Fruit fly (Drosophila melanogaster) whole organism, embryonic: ENCODE measurements around the gene IntS6.

Experiments used
- Ada2b ChIP-seq: fragments of 200-800 bp; sonication (Bioruptor generic); IDR thresholded peaks from 2 replicates; pipeline ENCODE4 v1.3.6; 2022; ENCODE audit warnings: missing biosample characterization, missing genetic modification characterization
- BEAF-32 ChIP-seq: fragments of 200-800 bp; sonication (Bioruptor generic); optimal IDR thresholded peaks from 3 replicates; lab custom pipeline; 2017; ENCODE audit warnings: missing biosample characterization, missing genetic modification characterization, mild to moderate bottlenecking, moderate library complexity, missing genetic modification reagents
- BtbVII ChIP-seq: fragments of 200-800 bp; sonication (Bioruptor generic); optimal IDR thresholded peaks from 3 replicates; lab custom pipeline; 2017; ENCODE audit warnings: missing biosample characterization, mild to moderate bottlenecking, missing genetic modification characterization
- CG10565 ChIP-seq: fragments of 200-800 bp; sonication (Bioruptor generic); optimal IDR thresholded peaks from 3 replicates; lab custom pipeline; 2016; ENCODE audit warnings: missing biosample characterization, mild to moderate bottlenecking, missing genetic modification characterization
- CG10654 ChIP-seq: fragments of 200-800 bp; sonication (Bioruptor generic); optimal IDR thresholded peaks from 2 replicates; lab custom pipeline; 2016; ENCODE audit warnings: missing biosample characterization, missing genetic modification characterization
- CG12155 ChIP-seq: fragments of 200-800 bp; sonication (Bioruptor generic); optimal IDR thresholded peaks from 3 replicates; lab custom pipeline; 2016; ENCODE audit warnings: missing biosample characterization, missing genetic modification characterization
- CG13424 ChIP-seq: fragments of 200-800 bp; sonication (Bioruptor generic); optimal IDR thresholded peaks from 2 replicates; lab custom pipeline; 2019; ENCODE audit warnings: missing biosample characterization, mild to moderate bottlenecking, missing genetic modification characterization, moderate library complexity
- CG14860 ChIP-seq: fragments of 200-800 bp; sonication (Bioruptor generic); IDR thresholded peaks from 3 replicates; pipeline ENCODE4 v1.3.6; 2022; ENCODE audit warnings: missing biosample characterization, missing genetic modification characterization; ENCODE audit not compliant: partially characterized antibody
- CG15269 ChIP-seq: fragments of 200-800 bp; sonication (Bioruptor generic); optimal IDR thresholded peaks from 2 replicates; lab custom pipeline; 2018; ENCODE audit warnings: missing biosample characterization, mild to moderate bottlenecking, missing genetic modification characterization, moderate library complexity
- CG15514 ChIP-seq: fragments of 200-800 bp; sonication (Bioruptor generic); optimal IDR thresholded peaks from 3 replicates; lab custom pipeline; 2017; ENCODE audit warnings: missing biosample characterization, missing genetic modification characterization, mild to moderate bottlenecking, moderate library complexity, missing genetic modification reagents
- CG16813 ChIP-seq: fragments of 200-800 bp; sonication (Bioruptor generic); IDR thresholded peaks from 3 replicates; pipeline ENCODE4 v1.3.6; 2022; ENCODE audit warnings: missing biosample characterization, missing genetic modification characterization; ENCODE audit not compliant: partially characterized antibody
- CG2129 ChIP-seq: fragments of 200-800 bp; sonication (Bioruptor generic); IDR thresholded peaks from 2 replicates; pipeline ENCODE4 v1.3.6; 2022; ENCODE audit warnings: missing biosample characterization, missing genetic modification characterization; ENCODE audit not compliant: partially characterized antibody
- CG2875 ChIP-seq: fragments of 200-800 bp; sonication (Bioruptor generic); optimal IDR thresholded peaks from 2 replicates; lab custom pipeline; 2017; ENCODE audit warnings: missing biosample characterization, mild to moderate bottlenecking, missing genetic modification characterization, missing genetic modification reagents
- CG30020 ChIP-seq: fragments of 200-800 bp; optimal IDR thresholded peaks from 2 replicates; lab custom pipeline; 2019; ENCODE audit warnings: missing biosample characterization, mild to moderate bottlenecking, missing genetic modification characterization, moderate library complexity
- CG31388 ChIP-seq: fragments of 200-800 bp; sonication (Bioruptor generic); optimal IDR thresholded peaks from 2 replicates; lab custom pipeline; 2016; ENCODE audit warnings: missing biosample characterization, missing genetic modification characterization
- CG31441 ChIP-seq: fragments of 200-800 bp; sonication (Bioruptor generic); IDR thresholded peaks from 2 replicates; pipeline ENCODE4 v1.3.6; 2022; ENCODE audit warnings: missing biosample characterization, missing genetic modification characterization
- CG33213 ChIP-seq: fragments of 200-800 bp; sonication (Bioruptor generic); optimal IDR thresholded peaks from 3 replicates; lab custom pipeline; 2016; ENCODE audit warnings: missing biosample characterization, missing genetic modification characterization
- CG42726 ChIP-seq: fragments of 200-800 bp; sonication (Bioruptor generic); IDR thresholded peaks from 2 replicates; pipeline ENCODE4 v1.3.6; 2022; ENCODE audit warnings: missing biosample characterization, missing genetic modification characterization; ENCODE audit not compliant: partially characterized antibody
- CG4617 ChIP-seq: fragments of 200-800 bp; sonication (Bioruptor generic); optimal IDR thresholded peaks from 3 replicates; lab custom pipeline; 2016; ENCODE audit warnings: missing biosample characterization, missing genetic modification characterization, borderline replicate concordance
- Doc2 ChIP-seq: fragments of 200-800 bp; sonication (Bioruptor generic); IDR thresholded peaks from 2 replicates; pipeline ENCODE4 v1.3.6; 2022; ENCODE audit warnings: missing biosample characterization, missing genetic modification characterization
- Doc3 ChIP-seq: fragments of 200-800 bp; sonication (Bioruptor generic); IDR thresholded peaks from 3 replicates; pipeline ENCODE4 v1.3.6; 2022; ENCODE audit warnings: missing biosample characterization, missing genetic modification characterization; ENCODE audit not compliant: partially characterized antibody
- Drgx ChIP-seq: fragments of 200-800 bp; sonication (Bioruptor generic); IDR thresholded peaks from 2 replicates; pipeline ENCODE4 v1.3.6; 2022; ENCODE audit warnings: missing biosample characterization, missing genetic modification characterization
- ERR ChIP-seq: fragments of 200-800 bp; sonication (Bioruptor generic); optimal IDR thresholded peaks from 2 replicates; lab custom pipeline; 2016; ENCODE audit warnings: missing biosample characterization, missing genetic modification characterization
- H2.0 ChIP-seq: fragments of 200-800 bp; sonication (Bioruptor generic); IDR thresholded peaks from 2 replicates; pipeline ENCODE4 v1.3.6; 2022; ENCODE audit warnings: missing biosample characterization, missing genetic modification characterization
- HLH3B ChIP-seq: fragments of 200-800 bp; sonication (Bioruptor generic); IDR thresholded peaks from 2 replicates; pipeline ENCODE4 v1.3.6; 2022; ENCODE audit warnings: missing biosample characterization, missing genetic modification characterization
- Hr39 ChIP-seq: fragments of >200 bp; optimal IDR thresholded peaks from 2 replicates; lab custom pipeline; 2017
- Hsf ChIP-seq: fragments of 200-800 bp; sonication (Bioruptor generic); optimal IDR thresholded peaks from 3 replicates; lab custom pipeline; 2016; ENCODE audit warnings: missing biosample characterization, missing genetic modification characterization
- NC2α ChIP-seq: fragments of 200-800 bp; sonication (Bioruptor generic); optimal IDR thresholded peaks from 2 replicates; lab custom pipeline; 2016; ENCODE audit warnings: missing biosample characterization, missing genetic modification characterization
- Opbp ChIP-seq: fragments of 200-800 bp; sonication (Bioruptor generic); IDR thresholded peaks from 3 replicates; pipeline ENCODE4 v1.3.6; 2022; ENCODE audit warnings: missing biosample characterization, missing genetic modification characterization; ENCODE audit not compliant: partially characterized antibody
- Scr ChIP-seq: fragments of 200-800 bp; sonication (Bioruptor generic); IDR thresholded peaks from 2 replicates; pipeline ENCODE4 v1.3.6; 2022; ENCODE audit warnings: missing biosample characterization, missing genetic modification characterization; ENCODE audit not compliant: partially characterized antibody
- Sox100B ChIP-seq: fragments of 200-800 bp; sonication (Bioruptor generic); optimal IDR thresholded peaks from 3 replicates; lab custom pipeline; 2018; ENCODE audit warnings: missing biosample characterization, mild to moderate bottlenecking, missing genetic modification characterization
- Xbp1 ChIP-seq: fragments of 200-800 bp; sonication (Bioruptor generic); optimal IDR thresholded peaks from 3 replicates; lab custom pipeline; 2016; ENCODE audit warnings: missing biosample characterization, mild to moderate bottlenecking, missing genetic modification characterization
- ap ChIP-seq: fragments of 200-800 bp; sonication (Bioruptor generic); IDR thresholded peaks from 2 replicates; pipeline ENCODE4 v1.3.6; 2022; ENCODE audit warnings: missing biosample characterization, missing genetic modification characterization
- ara ChIP-seq: fragments of 200-800 bp; sonication (Bioruptor generic); IDR thresholded peaks from 2 replicates; pipeline ENCODE4 v1.3.6; 2022; ENCODE audit warnings: missing biosample characterization, missing genetic modification characterization
- bcd ChIP-seq: fragments of 200-800 bp; sonication (Bioruptor generic); optimal IDR thresholded peaks from 2 replicates; lab custom pipeline; 2017; ENCODE audit warnings: missing biosample characterization, mild to moderate bottlenecking, missing genetic modification characterization
- br ChIP-seq: fragments of >200 bp; optimal IDR thresholded peaks from 2 replicates; lab custom pipeline; 2017
- dm ChIP-seq: fragments of 200-800 bp; sonication (Bioruptor generic); optimal IDR thresholded peaks from 3 replicates; lab custom pipeline; 2016; ENCODE audit warnings: missing biosample characterization, missing genetic modification characterization
- ewg ChIP-seq: fragments of 200-800 bp; sonication (Bioruptor generic); optimal IDR thresholded peaks from 3 replicates; lab custom pipeline; 2017; ENCODE audit warnings: mild to moderate bottlenecking, missing biosample characterization, missing genetic modification reagents, missing genetic modification characterization
- gro ChIP-seq: fragments of 200-800 bp; sonication (Bioruptor generic); optimal IDR thresholded peaks from 2 replicates; lab custom pipeline; 2016; ENCODE audit warnings: missing biosample characterization, missing genetic modification characterization
- hth ChIP-seq: fragments of >200 bp; optimal IDR thresholded peaks from 2 replicates; lab custom pipeline; 2017; ENCODE audit warnings: inconsistent platforms
- ind ChIP-seq: fragments of 200-800 bp; sonication (Bioruptor generic); optimal IDR thresholded peaks from 3 replicates; lab custom pipeline; 2016; ENCODE audit warnings: missing biosample characterization, missing genetic modification characterization
- inv ChIP-seq: fragments of 200-800 bp; sonication (Bioruptor generic); IDR thresholded peaks from 2 replicates; pipeline ENCODE4 v1.3.6; 2022; ENCODE audit warnings: missing biosample characterization, missing genetic modification characterization; ENCODE audit not compliant: partially characterized antibody
- jumu ChIP-seq: fragments of 200-800 bp; sonication (Bioruptor generic); optimal IDR thresholded peaks from 3 replicates; lab custom pipeline; 2016; ENCODE audit warnings: missing biosample characterization, missing genetic modification characterization
- lab ChIP-seq: fragments of 200-800 bp; sonication (Bioruptor generic); optimal IDR thresholded peaks from 3 replicates; lab custom pipeline; 2017; ENCODE audit warnings: missing biosample characterization, missing genetic modification characterization, mild to moderate bottlenecking, moderate library complexity, missing genetic modification reagents
- odd ChIP-seq: fragments of 200-800 bp; sonication (Bioruptor generic); optimal IDR thresholded peaks from 2 replicates; lab custom pipeline; 2017; ENCODE audit warnings: missing biosample characterization, mild to moderate bottlenecking, missing genetic modification characterization
- repo ChIP-seq: fragments of 200-800 bp; sonication (Bioruptor generic); optimal IDR thresholded peaks from 2 replicates; lab custom pipeline; 2016; ENCODE audit warnings: missing biosample characterization, missing genetic modification characterization
- vfl ChIP-seq: fragments of 200-800 bp; sonication (Bioruptor generic); optimal IDR thresholded peaks from 2 replicates; lab custom pipeline; 2016; ENCODE audit warnings: missing biosample characterization, missing genetic modification characterization
- wor ChIP-seq: fragments of 200-800 bp; sonication (Bioruptor generic); IDR thresholded peaks from 2 replicates; pipeline ENCODE4 v1.3.6; 2022; ENCODE audit warnings: missing biosample characterization, missing genetic modification characterization
- zen ChIP-seq: fragments of 200-800 bp; sonication (Bioruptor generic); optimal IDR thresholded peaks from 3 replicates; lab custom pipeline; 2018; ENCODE audit warnings: missing biosample characterization, mild to moderate bottlenecking, missing genetic modification characterization, moderate library complexity
- zf30C ChIP-seq: fragments of 200-800 bp; sonication (Bioruptor generic); optimal IDR thresholded peaks from 3 replicates; lab custom pipeline; 2018; ENCODE audit warnings: missing biosample characterization, mild to moderate bottlenecking, missing genetic modification characterization

IntS6 gene

dm6 chrX:5715455-5716227 is 31.4 kb downstream of the IntS6 start (continued):
- no peak for TF ChIP-seq hth (lab: Kevin White, UChicago)
- TF ChIP-seq CG33213 (GFP tag; lab: Kevin White, UChicago), result no peak
- no peak for TF ChIP-seq HLH3B (GFP tag; lab: Robert Waterston, UW)
- no peak for TF ChIP-seq wor (GFP tag; lab: Robert Waterston, UW)
- TF ChIP-seq CG15269 (tag; lab: Kevin White, UChicago), result peak; percentile 19
- TF ChIP-seq ERR (GFP tag; lab: Kevin White, UChicago), result no peak
- no peak for TF ChIP-seq br
- no peak for TF ChIP-seq CG16813 (GFP tag; lab: Robert Waterston, UW)
- no peak for TF ChIP-seq Scr (GFP tag; lab: Robert Waterston, UW)
- no peak for TF ChIP-seq CG13424 (tag; lab: Kevin White, UChicago)
- TF ChIP-seq CG42726 (GFP tag; lab: Robert Waterston, UW), result no peak
- no peak for TF ChIP-seq bcd (GFP tag; lab: Kevin White, UChicago)
- TF ChIP-seq CG12155 (GFP tag; lab: Kevin White, UChicago), result no peak
- no peak for TF ChIP-seq ap (GFP tag; lab: Robert Waterston, UW)
- no peak for TF ChIP-seq CG14860 (GFP tag; lab: Robert Waterston, UW)
- no peak for TF ChIP-seq CG2875 (GFP tag; lab: Kevin White, UChicago)
- no peak for TF ChIP-seq ind (GFP tag; lab: Kevin White, UChicago)
- no peak for TF ChIP-seq gro (GFP tag; lab: Kevin White, UChicago)
- no peak for TF ChIP-seq Doc2
- no peak for TF ChIP-seq odd (GFP tag; lab: Kevin White, UChicago)
- TF ChIP-seq CG15514 (GFP tag; lab: Kevin White, UChicago), result no peak
- TF ChIP-seq ara, result no peak
- no peak for TF ChIP-seq Hr39 (lab: Kevin White, UChicago)
- TF ChIP-seq BEAF-32, result no peak
- TF ChIP-seq repo (GFP tag; lab: Kevin White, UChicago), result no peak
- no peak for TF ChIP-seq BtbVII (GFP tag; lab: Kevin White, UChicago)
- TF ChIP-seq Xbp1 (GFP tag; lab: Kevin White, UChicago), result no peak
- peak; percentile 31 for TF ChIP-seq lab (GFP tag; lab: Kevin White, UChicago)
- no peak for TF ChIP-seq CG10565 (GFP tag; lab: Kevin White, UChicago)
- no peak for TF ChIP-seq Sox100B (GFP tag; lab: Kevin White, UChicago)
- TF ChIP-seq CG30020 (tag; lab: Kevin White, UChicago), result no peak
- no peak for TF ChIP-seq Drgx (GFP tag; lab: Robert Waterston, UW)
- no peak for TF ChIP-seq jumu (GFP tag; lab: Kevin White, UChicago)
- TF ChIP-seq CG10654 (GFP tag; lab: Kevin White, UChicago), result no peak
- TF ChIP-seq Doc3, result no peak
- no peak for TF ChIP-seq dm (GFP tag; lab: Kevin White, UChicago)
- TF ChIP-seq CG31388, result no peak
- TF ChIP-seq Opbp (GFP tag; lab: Robert Waterston, UW), result no peak
- TF ChIP-seq NC2α (GFP tag; lab: Kevin White, UChicago), result no peak
- TF ChIP-seq zf30C (GFP tag; lab: Kevin White, UChicago), result peak; percentile 43
- no peak for TF ChIP-seq H2.0 (GFP tag; lab: Robert Waterston, UW)
- no peak for TF ChIP-seq Ada2b (GFP tag; lab: Robert Waterston, UW)
- TF ChIP-seq CG31441 (GFP tag; lab: Robert Waterston, UW), result no peak
- TF ChIP-seq inv (GFP tag; lab: Robert Waterston, UW), result no peak
- TF ChIP-seq vfl, result no peak
- TF ChIP-seq zen (tag; lab: Kevin White, UChicago), result no peak
- TF ChIP-seq CG4617, result no peak
- TF ChIP-seq Hsf, result no peak
- no peak for TF ChIP-seq CG2129 (GFP tag; lab: Robert Waterston, UW)
- TF ChIP-seq ewg (GFP tag; lab: Kevin White, UChicago), result no peak
